Fruit fly (Drosophila melanogaster): Measurements from ENCODE around the gene CG31698.

The CG31698 gene

dm6 chr2L:3158260-3159072 lies 15.2 kb downstream of the CG31698 start (continued):
- TF ChIP-seq CG2712 (tag; optimal IDR thresholded peaks at IDR 0.05) (peak; percentile 54), CG3281 (GFP tag; optimal IDR thresholded peaks at IDR 0.05) (peak; percentile 19), ind (GFP tag; optimal IDR thresholded peaks at IDR 0.05) (no peak), Doc2 (GFP tag; IDR thresholded peaks at IDR 0.05) (no peak), CG4820 (GFP tag; optimal IDR thresholded peaks at IDR 0.05) (no peak), CG2120 (GFP tag; optimal IDR thresholded peaks at IDR 0.05) (peak; percentile 12), chn (GFP tag; optimal IDR thresholded peaks at IDR 0.05) (no peak), H2.0 (GFP tag; IDR thresholded peaks at IDR 0.05) (peak; percentile 42; the same call in 1 of the 2 replicates), gcm (GFP tag; optimal IDR thresholded peaks at IDR 0.05) (no peak), Awh (GFP tag; IDR thresholded peaks at IDR 0.05) (no peak), Opbp (GFP tag; IDR thresholded peaks at IDR 0.05; ENCODE audit: partially characterized antibody) (no peak), Chrac-16 (GFP tag; optimal IDR thresholded peaks at IDR 0.05) (no peak), Side (GFP tag; optimal IDR thresholded peaks at IDR 0.05) (no peak), row (GFP tag; IDR thresholded peaks at IDR 0.05) (peak; percentile 57), CG31388 (GFP tag; optimal IDR thresholded peaks at IDR 0.05) (no peak), CG8924 (tag; optimal IDR thresholded peaks at IDR 0.05) (peak; percentile 21), ttk (GFP tag; IDR thresholded peaks at IDR 0.05) (no peak), br (optimal IDR thresholded peaks at IDR 0.05) (no peak), inv (GFP tag; IDR thresholded peaks at IDR 0.05; ENCODE audit: partially characterized antibody) (peak; percentile 22; the same call in 1 of the 2 replicates), CG1024 (GFP tag; IDR thresholded peaks at IDR 0.05) (no peak), Mad (GFP tag; optimal IDR thresholded peaks at IDR 0.05) (peak; percentile 35), wdn (GFP tag; IDR thresholded peaks at IDR 0.05) (no peak), odd (GFP tag; optimal IDR thresholded peaks at IDR 0.05) (peak; percentile 28), CG12071 (GFP tag; optimal IDR thresholded peaks at IDR 0.05) (peak; percentile 26), Jarid2 (GFP tag; optimal IDR thresholded peaks at IDR 0.05) (no peak), ken (GFP tag; IDR thresholded peaks at IDR 0.05) (0 out of 3 replicates have a peak, but pooled peaks have one; percentile 17), CG3847 (GFP tag; IDR thresholded peaks at IDR 0.05) (no peak), dysf (GFP tag; IDR thresholded peaks at IDR 0.05) (no peak), Drgx (GFP tag; IDR thresholded peaks at IDR 0.05) (peak; percentile 19; the same call in 1 of the 2 replicates), Pdp1 (GFP tag; optimal IDR thresholded peaks at IDR 0.05) (peak in 1 of 2 experiments; percentile 23), CG32532 (GFP tag; IDR thresholded peaks at IDR 0.05) (peak; percentile 44; the same call in 1 of the 2 replicates), CG15514 (GFP tag; optimal IDR thresholded peaks at IDR 0.05) (peak; percentile 54), CG17359 (tag; optimal IDR thresholded peaks at IDR 0.05) (no peak), ac (GFP tag; optimal IDR thresholded peaks at IDR 0.05) (no peak), grau (tag; optimal IDR thresholded peaks at IDR 0.05) (peak; percentile 40), hbn (GFP tag; IDR thresholded peaks at IDR 0.05; ENCODE audit: partially characterized antibody) (no peak), CG4730 (GFP tag; IDR thresholded peaks at IDR 0.05) (no peak), hkb (optimal IDR thresholded peaks at IDR 0.05) (no peak), hkb (GFP tag; IDR thresholded peaks at IDR 0.05) (no peak; the same call in none of the 2 replicates), CG15011 (GFP tag; optimal IDR thresholded peaks at IDR 0.05) (no peak), Xbp1 (GFP tag; optimal IDR thresholded peaks at IDR 0.05) (no peak), shn (GFP tag; optimal IDR thresholded peaks at IDR 0.05) (no peak), ab (GFP tag; optimal IDR thresholded peaks at IDR 0.05) (no peak), B-H1 (GFP tag; IDR thresholded peaks at IDR 0.05) (no peak), lola (GFP tag; optimal IDR thresholded peaks at IDR 0.05) (peak in 1 of 3 experiments; percentile 47), Dbx (GFP tag; IDR thresholded peaks at IDR 0.05) (0 out of 3 replicates have a peak, but pooled peaks have one; percentile 23), tup (GFP tag; optimal IDR thresholded peaks at IDR 0.05) (no peak), Mrtf (GFP tag; IDR thresholded peaks at IDR 0.05) (no peak), sna (GFP tag; IDR thresholded peaks at IDR 0.05; ENCODE audit: partially characterized antibody) (no peak), tgo (GFP tag; IDR thresholded peaks at IDR 0.05) (no peak; the same call in 2 of the 3 replicates)

All from whole organism, embryonic.